Comparison of ENCODE assay signal across 4 worm cellular contexts in the genomic region with DNA sequence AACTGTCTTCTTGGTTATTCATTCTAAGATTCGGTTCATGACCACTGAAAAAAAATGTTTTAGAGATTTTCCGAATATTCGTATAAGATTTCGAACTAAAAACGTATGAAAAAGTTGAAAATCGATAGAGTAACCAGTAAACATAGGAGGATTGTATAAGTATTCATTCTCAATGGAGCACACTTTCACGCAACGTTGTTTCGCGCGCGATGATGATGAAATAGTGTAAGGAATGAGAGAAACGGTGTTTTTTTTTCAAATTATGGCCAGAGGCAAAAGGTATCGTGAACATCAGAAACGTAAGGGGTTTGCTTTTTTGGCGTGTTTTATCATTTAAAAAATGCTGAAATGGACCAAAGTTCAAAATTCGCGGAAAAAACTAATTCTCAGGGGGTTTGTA.
TF ChIP-seq lines count a peak whose summit lies in the region.

TSS of gene pqn-65 (minus strand) at position 54 of the 400 bp plus-strand sequence.

TF ChIP-seq in whole organism, L1 larva, 84 proteins besides CTCF, POLR2A, EP300 and RAD21 (continued from another document):
- TF ChIP-seq efl-1 (optimal IDR thresholded peaks at IDR 0.05; lab: Kevin White, UChicago) (peak; percentile 19 to 44), efl-1 (GFP tag; optimal IDR thresholded peaks at IDR 0.05 in 1 of 2; lab: Kevin White, UChicago) (peak; percentile 5 to 24), lin-35 (GFP tag; optimal IDR thresholded peaks at IDR 0.05; lab: Kevin White, UChicago) (peak; percentile 37 to 76), lin-15B (tag; optimal IDR thresholded peaks at IDR 0.05; lab: Kevin White, UChicago) (no peak)

TF ChIP-seq in whole organism, L2 larva, 48 proteins besides CTCF, POLR2A, EP300 and RAD21 (continued from another document):
- TF ChIP-seq dmd-4 (tag; optimal IDR thresholded peaks at IDR 0.05; lab: Kevin White, UChicago) (no peak), nhr-237 (tag; optimal IDR thresholded peaks at IDR 0.05; lab: Kevin White, UChicago) (no peak), peb-1 (tag; optimal IDR thresholded peaks at IDR 0.05; lab: Kevin White, UChicago) (no peak), ceh-82 (tag; optimal IDR thresholded peaks at IDR 0.05; lab: Kevin White, UChicago) (no peak)
TF ChIP-seq in whole organism, L2 larva: peak in this region for 4.

TF ChIP-seq in whole organism, L3 larva, 47 proteins besides CTCF, POLR2A, EP300 and RAD21 (continued from another document):
- TF ChIP-seq nhr-237 (tag; optimal IDR thresholded peaks at IDR 0.05; lab: Kevin White, UChicago) = no peak
- no peak for TF ChIP-seq ztf-4 (tag; optimal IDR thresholded peaks at IDR 0.05; lab: Kevin White, UChicago)
- TF ChIP-seq egl-5 (tag; optimal IDR thresholded peaks at IDR 0.05; lab: Kevin White, UChicago) = peak; percentile 38
- no peak for TF ChIP-seq sea-2 (GFP tag; optimal IDR thresholded peaks at IDR 0.05; lab: Kevin White, UChicago)
- peak; percentile 73 for TF ChIP-seq pha-4 (tag; optimal IDR thresholded peaks at IDR 0.05; lab: Kevin White, UChicago)
- TF ChIP-seq zag-1 (tag; optimal IDR thresholded peaks at IDR 0.05; lab: Kevin White, UChicago) = no peak
- no peak for TF ChIP-seq unc-39 (tag; optimal IDR thresholded peaks at IDR 0.05; lab: Kevin White, UChicago)
- no peak for TF ChIP-seq ZK546.5 (tag; optimal IDR thresholded peaks at IDR 0.05; lab: Kevin White, UChicago)
- no peak for TF ChIP-seq aly-2 (tag; optimal IDR thresholded peaks at IDR 0.05; lab: Kevin White, UChicago)
- peak; percentile 25 for TF ChIP-seq lin-15B (tag; optimal IDR thresholded peaks at IDR 0.05; lab: Kevin White, UChicago)
- TF ChIP-seq daf-12 (tag; optimal IDR thresholded peaks at IDR 0.05; lab: Kevin White, UChicago) = no peak
- no peak for TF ChIP-seq ceh-16 (tag; optimal IDR thresholded peaks at IDR 0.05; lab: Kevin White, UChicago)
- no peak for TF ChIP-seq mml-1 (tag; optimal IDR thresholded peaks at IDR 0.05; lab: Kevin White, UChicago)
- no peak for TF ChIP-seq hmg-11 (tag; optimal IDR thresholded peaks at IDR 0.05; lab: Kevin White, UChicago)
- no peak for TF ChIP-seq nhr-23 (tag; optimal IDR thresholded peaks at IDR 0.05; lab: Kevin White, UChicago)
- no peak for TF ChIP-seq nhr-11 (tag; optimal IDR thresholded peaks at IDR 0.05; lab: Kevin White, UChicago)
- no peak for TF ChIP-seq snpc-4 (tag; optimal IDR thresholded peaks at IDR 0.05; lab: Kevin White, UChicago)
- TF ChIP-seq ceh-28 (tag; optimal IDR thresholded peaks at IDR 0.05; lab: Kevin White, UChicago) = peak; percentile 19

TF ChIP-seq in whole organism, L4 larva, 104 proteins besides CTCF, POLR2A, EP300 and RAD21 (continued from another document):
- no peak for TF ChIP-seq nhr-237 (tag; optimal IDR thresholded peaks at IDR 0.05; lab: Kevin White, UChicago)
- no peak for TF ChIP-seq lim-7 (GFP tag; IDR thresholded peaks at IDR 0.05; lab: Robert Waterston, UW)
- no peak for TF ChIP-seq fos-1 (tag; optimal IDR thresholded peaks at IDR 0.05; lab: Kevin White, UChicago)
- TF ChIP-seq hmg-1.1 (GFP tag; IDR thresholded peaks at IDR 0.05; lab: Robert Waterston, UW) = no peak
- TF ChIP-seq ama-1 (optimal IDR thresholded peaks at IDR 0.05; lab: Kevin White, UChicago) = no peak
- TF ChIP-seq php-3 (GFP tag; IDR thresholded peaks at IDR 0.05; lab: Robert Waterston, UW) = no peak
- TF ChIP-seq Y105C5A.15 (GFP tag; IDR thresholded peaks at IDR 0.05; lab: Robert Waterston, UW) = no peak
- TF ChIP-seq pha-4 (GFP tag; IDR thresholded peaks at IDR 0.05; lab: Robert Waterston, UW) = no peak
- TF ChIP-seq pha-4 (tag; optimal IDR thresholded peaks at IDR 0.05; lab: Kevin White, UChicago) = no peak
- peak; percentile 9 for TF ChIP-seq dve-1 (tag; optimal IDR thresholded peaks at IDR 0.05; lab: Kevin White, UChicago; ENCODE audit: insufficient read depth)
- TF ChIP-seq daf-8 (GFP tag; IDR thresholded peaks at IDR 0.05; lab: Robert Waterston, UW) = no peak
- TF ChIP-seq Y75B8A.6 (GFP tag; IDR thresholded peaks at IDR 0.05; lab: Robert Waterston, UW) = no peak
- TF ChIP-seq dmd-8 (GFP tag; IDR thresholded peaks at IDR 0.05; lab: Robert Waterston, UW) = no peak
- TF ChIP-seq spr-1 (tag; optimal IDR thresholded peaks at IDR 0.05; lab: Kevin White, UChicago) = no peak
- TF ChIP-seq nhr-28 (tag; optimal IDR thresholded peaks at IDR 0.05; lab: Kevin White, UChicago) = peak; percentile 14
- no peak for TF ChIP-seq pqm-1 (tag; optimal IDR thresholded peaks at IDR 0.05; lab: Kevin White, UChicago)
TF ChIP-seq in whole organism, L4 larva: peak in this region for 9.
